Fruit fly (Drosophila melanogaster) whole organism, embryonic: Measurements from ENCODE around the gene CG42258.
A peak's percentile ranks its signal among the peaks of the same experiment; 100 is the strongest.

Source experiments
- ATbp ChIP-seq: fragments of 200-800 bp; sonication (Bioruptor generic); optimal IDR thresholded peaks from 2 replicates; lab custom pipeline; 2017; ENCODE audit warnings: missing biosample characterization, mild to moderate bottlenecking, missing genetic modification characterization, missing genetic modification reagents
- CG11247 ChIP-seq: fragments of 200-800 bp; sonication (Bioruptor generic); IDR thresholded peaks from 2 replicates; pipeline ENCODE4 v1.3.6; 2022; ENCODE audit warnings: missing biosample characterization, missing genetic modification characterization
- CG11456 ChIP-seq: fragments of 200-800 bp; sonication (Bioruptor generic); IDR thresholded peaks from 3 replicates; pipeline ENCODE4 v1.3.6; 2022; ENCODE audit warnings: missing biosample characterization, missing genetic modification characterization
- CG12104 ChIP-seq: fragments of 200-800 bp; sonication (Bioruptor generic); optimal IDR thresholded peaks from 3 replicates; lab custom pipeline; 2016; ENCODE audit warnings: missing biosample characterization, missing genetic modification characterization
- CG12219 ChIP-seq: fragments of 200-800 bp; sonication (Bioruptor generic); optimal IDR thresholded peaks from 3 replicates; lab custom pipeline; 2018; ENCODE audit warnings: missing biosample characterization, mild to moderate bottlenecking, missing genetic modification characterization
- CG13287 ChIP-seq: fragments of 200-800 bp; sonication (Bioruptor generic); IDR thresholded peaks from 2 replicates; pipeline ENCODE4 v1.3.6; 2022; ENCODE audit warnings: missing biosample characterization, missing genetic modification characterization; ENCODE audit not compliant: partially characterized antibody
- CG13296 ChIP-seq: fragments of 200-800 bp; sonication (Bioruptor generic); optimal IDR thresholded peaks from 3 replicates; lab custom pipeline; 2018; ENCODE audit warnings: missing biosample characterization, mild to moderate bottlenecking, missing genetic modification characterization
- CG14014 ChIP-seq: fragments of 200-800 bp; sonication (Bioruptor generic); IDR thresholded peaks from 2 replicates; pipeline ENCODE4 v1.3.6; 2022; ENCODE audit warnings: missing biosample characterization, missing genetic modification characterization
- CG14667 ChIP-seq: fragments of 200-800 bp; sonication (Bioruptor generic); IDR thresholded peaks from 2 replicates; pipeline ENCODE4 v1.3.6; 2022; ENCODE audit warnings: missing biosample characterization, missing genetic modification characterization
- CG14860 ChIP-seq: fragments of 200-800 bp; sonication (Bioruptor generic); IDR thresholded peaks from 3 replicates; pipeline ENCODE4 v1.3.6; 2022; ENCODE audit warnings: missing biosample characterization, missing genetic modification characterization; ENCODE audit not compliant: partially characterized antibody
- CG17361 ChIP-seq: fragments of 200-800 bp; sonication (Bioruptor generic); IDR thresholded peaks from 3 replicates; pipeline ENCODE4 v1.3.6; 2022; ENCODE audit warnings: missing biosample characterization, missing genetic modification characterization
- CG17612 ChIP-seq: fragments of 200-800 bp; sonication (Bioruptor generic); IDR thresholded peaks from 2 replicates; pipeline ENCODE4 v1.3.6; 2022; ENCODE audit warnings: missing biosample characterization, missing genetic modification characterization
- CG17912 ChIP-seq: fragments of 200-800 bp; sonication (Bioruptor generic); optimal IDR thresholded peaks from 2 replicates; lab custom pipeline; 2018; ENCODE audit warnings: missing biosample characterization, mild to moderate bottlenecking, missing genetic modification characterization
- CG18476 ChIP-seq: fragments of 200-800 bp; sonication (Bioruptor generic); optimal IDR thresholded peaks from 2 replicates; lab custom pipeline; 2016; ENCODE audit warnings: missing biosample characterization, mild to moderate bottlenecking, missing genetic modification characterization
- CG2678 ChIP-seq: fragments of 200-800 bp; sonication (Bioruptor generic); optimal IDR thresholded peaks from 3 replicates; lab custom pipeline; 2019; ENCODE audit warnings: missing biosample characterization, mild to moderate bottlenecking, missing genetic modification characterization, moderate library complexity
- CG32772 ChIP-seq: fragments of 200-800 bp; sonication (Bioruptor generic); IDR thresholded peaks from 2 replicates; pipeline ENCODE4 v1.3.6; 2022; ENCODE audit warnings: missing biosample characterization, missing genetic modification characterization
- CG4404 ChIP-seq: fragments of 200-800 bp; sonication (Bioruptor generic); IDR thresholded peaks from 2 replicates; pipeline ENCODE4 v1.3.6; 2022; ENCODE audit warnings: missing biosample characterization, missing genetic modification characterization
- CG4730 ChIP-seq: fragments of 200-800 bp; sonication (Bioruptor generic); IDR thresholded peaks from 2 replicates; pipeline ENCODE4 v1.3.6; 2022; ENCODE audit warnings: missing biosample characterization, missing genetic modification characterization
- CG7372 ChIP-seq: fragments of 200-800 bp; sonication (Bioruptor generic); IDR thresholded peaks from 2 replicates; pipeline ENCODE4 v1.3.6; 2022; ENCODE audit warnings: missing biosample characterization, missing genetic modification characterization
- CrebB ChIP-seq: fragments of 200-800 bp; sonication (Bioruptor generic); optimal IDR thresholded peaks from 3 replicates; lab custom pipeline; 2018; ENCODE audit warnings: missing biosample characterization, mild to moderate bottlenecking, missing genetic modification characterization
- Dip2 ChIP-seq: fragments of 200-800 bp; sonication (Bioruptor generic); IDR thresholded peaks from 2 replicates; pipeline ENCODE4 v1.3.6; 2022; ENCODE audit warnings: missing biosample characterization, missing genetic modification characterization
- HLH3B ChIP-seq: fragments of 200-800 bp; sonication (Bioruptor generic); IDR thresholded peaks from 2 replicates; pipeline ENCODE4 v1.3.6; 2022; ENCODE audit warnings: missing biosample characterization, missing genetic modification characterization
- HLH4C ChIP-seq: fragments of 200-800 bp; sonication (Bioruptor generic); IDR thresholded peaks from 3 replicates; pipeline ENCODE4 v1.3.6; 2022; ENCODE audit warnings: missing biosample characterization, missing genetic modification characterization; ENCODE audit not compliant: partially characterized antibody
- Hsf ChIP-seq: fragments of 200-800 bp; sonication (Bioruptor generic); optimal IDR thresholded peaks from 3 replicates; lab custom pipeline; 2016; ENCODE audit warnings: missing biosample characterization, missing genetic modification characterization
- Kr ChIP-seq: fragments of 200-800 bp; sonication (Bioruptor generic); optimal IDR thresholded peaks from 2 replicates; lab custom pipeline; 2017; ENCODE audit warnings: missing biosample characterization, mild to moderate bottlenecking, missing genetic modification characterization
- MESR4 ChIP-seq: fragments of 200-800 bp; sonication (Bioruptor generic); optimal IDR thresholded peaks from 2 replicates; lab custom pipeline; 2018; ENCODE audit warnings: missing biosample characterization, mild to moderate bottlenecking, missing genetic modification characterization, moderate library complexity
- MTF-1 ChIP-seq: fragments of 200-800 bp; sonication (Bioruptor generic); optimal IDR thresholded peaks from 2 replicates; lab custom pipeline; 2018; ENCODE audit warnings: missing biosample characterization, mild to moderate bottlenecking, missing genetic modification characterization, borderline replicate concordance
- Meics ChIP-seq: fragments of 200-800 bp; sonication (Bioruptor generic); optimal IDR thresholded peaks from 2 replicates; lab custom pipeline; 2017; ENCODE audit warnings: missing biosample characterization, mild to moderate bottlenecking, missing genetic modification characterization
- Oli ChIP-seq: fragments of 200-800 bp; sonication (Bioruptor generic); optimal IDR thresholded peaks from 2 replicates; lab custom pipeline; 2018; ENCODE audit warnings: missing biosample characterization, mild to moderate bottlenecking, missing genetic modification characterization, moderate library complexity
- Usf ChIP-seq: fragments of 200-800 bp; sonication (Bioruptor generic); optimal IDR thresholded peaks from 2 replicates; lab custom pipeline; 2017; ENCODE audit warnings: missing genotype, missing biosample characterization, missing genetic modification characterization
- ash1 ChIP-seq: fragments of 200-800 bp; sonication (Bioruptor generic); optimal IDR thresholded peaks from 2 replicates; lab custom pipeline; 2018; ENCODE audit warnings: missing biosample characterization, mild to moderate bottlenecking, missing genetic modification characterization
- bigmax ChIP-seq: fragments of 200-800 bp; sonication (Bioruptor generic); optimal IDR thresholded peaks from 2 replicates; lab custom pipeline; 2018; ENCODE audit warnings: missing biosample characterization, mild to moderate bottlenecking, missing genetic modification characterization
- dati ChIP-seq: fragments of 200-800 bp; sonication (Bioruptor generic); IDR thresholded peaks from 2 replicates; pipeline ENCODE4 v1.3.6; 2022; ENCODE audit warnings: missing biosample characterization, missing genetic modification characterization
- emc ChIP-seq: fragments of 200-800 bp; sonication (Bioruptor generic); optimal IDR thresholded peaks from 2 replicates; lab custom pipeline; 2016; ENCODE audit warnings: missing biosample characterization, missing genetic modification characterization
- fd64A ChIP-seq: fragments of 200-800 bp; sonication (Bioruptor generic); optimal IDR thresholded peaks from 3 replicates; lab custom pipeline; 2018; ENCODE audit warnings: missing biosample characterization, mild to moderate bottlenecking, missing genetic modification characterization
- fu2 ChIP-seq: fragments of 200-800 bp; sonication (Bioruptor generic); optimal IDR thresholded peaks from 2 replicates; lab custom pipeline; 2016; ENCODE audit warnings: missing biosample characterization, missing genetic modification characterization
- gem ChIP-seq: fragments of 200-800 bp; sonication (Bioruptor generic); optimal IDR thresholded peaks from 2 replicates; lab custom pipeline; 2019; ENCODE audit warnings: missing biosample characterization, mild to moderate bottlenecking, missing genetic modification characterization, moderate library complexity
- insv ChIP-seq, 2 experiments: fragments of 200-800 bp; sonication (Bioruptor generic); optimal IDR thresholded peaks; 3 replicates each; lab custom pipeline; 2016 to 2018; ENCODE audit warnings: missing biosample characterization in 2 of 2, missing genetic modification characterization in 2 of 2
- kah ChIP-seq: fragments of 200-800 bp; sonication (Bioruptor generic); optimal IDR thresholded peaks from 2 replicates; lab custom pipeline; 2018; ENCODE audit warnings: missing biosample characterization, mild to moderate bottlenecking, missing genetic modification characterization
- mld ChIP-seq: fragments of 200-800 bp; sonication (Bioruptor generic); IDR thresholded peaks from 3 replicates; pipeline ENCODE4 v1.3.6; 2022; ENCODE audit warnings: missing biosample characterization, missing genetic modification characterization; ENCODE audit not compliant: partially characterized antibody
- nerfin-2 ChIP-seq: fragments of 200-800 bp; sonication (Bioruptor generic); IDR thresholded peaks from 2 replicates; pipeline ENCODE4 v1.3.6; 2022; ENCODE audit warnings: missing biosample characterization, missing genetic modification characterization; ENCODE audit not compliant: partially characterized antibody
- pho ChIP-seq: fragments of 200-800 bp; sonication (Bioruptor generic); optimal IDR thresholded peaks from 2 replicates; lab custom pipeline; 2016; ENCODE audit warnings: missing biosample characterization, missing genetic modification characterization
- pros ChIP-seq: fragments of 200-800 bp; sonication (Bioruptor generic); optimal IDR thresholded peaks from 3 replicates; lab custom pipeline; 2019; ENCODE audit warnings: missing biosample characterization, mild to moderate bottlenecking, missing genetic modification characterization, moderate library complexity
- ranshi ChIP-seq: fragments of 200-800 bp; sonication (Bioruptor generic); IDR thresholded peaks from 2 replicates; pipeline ENCODE4 v1.3.6; 2022; ENCODE audit warnings: missing biosample characterization, missing genetic modification characterization
- repo ChIP-seq: fragments of 200-800 bp; sonication (Bioruptor generic); optimal IDR thresholded peaks from 2 replicates; lab custom pipeline; 2016; ENCODE audit warnings: missing biosample characterization, missing genetic modification characterization
- sima ChIP-seq: fragments of 200-800 bp; sonication (Bioruptor generic); optimal IDR thresholded peaks from 2 replicates; lab custom pipeline; 2016; ENCODE audit warnings: missing biosample characterization, missing genetic modification characterization
- ssp ChIP-seq: fragments of 200-800 bp; sonication (Bioruptor generic); IDR thresholded peaks from 2 replicates; pipeline ENCODE4 v1.3.6; 2022; ENCODE audit warnings: missing biosample characterization, missing genetic modification characterization
- stwl ChIP-seq: fragments of 200-800 bp; sonication (Bioruptor generic); optimal IDR thresholded peaks from 3 replicates; lab custom pipeline; 2018; ENCODE audit warnings: missing biosample characterization, mild to moderate bottlenecking, missing genetic modification characterization, moderate library complexity
- toy ChIP-seq: fragments of 200-800 bp; sonication (Bioruptor generic); IDR thresholded peaks from 2 replicates; pipeline ENCODE4 v1.3.6; 2022; ENCODE audit warnings: missing biosample characterization, missing genetic modification characterization
- unc-4 ChIP-seq: fragments of 200-800 bp; sonication (Bioruptor generic); IDR thresholded peaks from 2 replicates; pipeline ENCODE4 v1.3.6; 2022; ENCODE audit warnings: missing biosample characterization, missing genetic modification characterization; ENCODE audit not compliant: partially characterized antibody

The CG42258 gene

dm6 chrX:12473953-12474468 lies 10.7 kb downstream of the CG42258 start (continued):
- TF ChIP-seq kah (peak; percentile 53), CG4404 (peak; percentile 61; the same call in 1 of the 2 replicates), CG17612 (peak; percentile 36; the same call in 1 of the 2 replicates), CG11247 (GFP tag; lab: Robert Waterston, UW) (peak; percentile 43; the same call in 1 of the 2 replicates), pros (GFP tag; lab: Kevin White, UChicago) (no peak), Oli (tag; lab: Kevin White, UChicago) (peak; percentile 86), nerfin-2 (GFP tag; lab: Robert Waterston, UW) (no peak), CG13296 (GFP tag; lab: Kevin White, UChicago) (peak; percentile 90), fd64A (peak; percentile 32), toy (GFP tag; lab: Robert Waterston, UW) (0 out of 2 replicates have a peak, but pooled peaks have one; percentile 19), CG32772 (GFP tag; lab: Robert Waterston, UW) (peak; percentile 63), repo (GFP tag; lab: Kevin White, UChicago) (no peak), CG14860 (GFP tag; lab: Robert Waterston, UW) (no peak), Kr (no peak), dati (GFP tag; lab: Robert Waterston, UW) (no peak), gem (peak; percentile 92), stwl (tag; lab: Kevin White, UChicago) (no peak), unc-4 (GFP tag; lab: Robert Waterston, UW) (no peak), CG12219 (GFP tag; lab: Kevin White, UChicago) (peak; percentile 37), CG14014 (GFP tag; lab: Robert Waterston, UW) (peak; percentile 76), CG13287 (no peak; the same call in 1 of the 2 replicates), MESR4 (GFP tag; lab: Kevin White, UChicago) (no peak), mld (GFP tag; lab: Robert Waterston, UW) (no peak), CG18476 (peak; percentile 58), pho (GFP tag; lab: Kevin White, UChicago) (no peak), insv (GFP tag; optimal IDR thresholded peaks at IDR 0.05; lab: Kevin White, UChicago) (peak in 1 of 2 experiments; percentile 58), ssp (peak; percentile 64), HLH4C (no peak), CG12104 (GFP tag; lab: Kevin White, UChicago) (peak; percentile 64), CG2678 (tag; lab: Kevin White, UChicago) (peak; percentile 93), Dip2 (peak; percentile 44; the same call in 1 of the 2 replicates), fu2 (GFP tag; lab: Kevin White, UChicago) (no peak), MTF-1 (GFP tag; lab: Kevin White, UChicago) (no peak), emc (GFP tag; lab: Kevin White, UChicago) (no peak), Meics (peak; percentile 84), ATbp (GFP tag; lab: Kevin White, UChicago) (peak; percentile 11), HLH3B (GFP tag; lab: Robert Waterston, UW) (peak; percentile 72), Hsf (GFP tag; lab: Kevin White, UChicago) (no peak), Usf (GFP tag; lab: Kevin White, UChicago) (peak; percentile 68), CG11456 (GFP tag; lab: Robert Waterston, UW) (0 out of 3 replicates have a peak, but pooled peaks have one; percentile 23), ranshi (GFP tag; lab: Robert Waterston, UW) (peak; percentile 57; the same call in 1 of the 2 replicates), CrebB (peak; percentile 6), CG14667 (GFP tag; lab: Robert Waterston, UW) (peak; percentile 22; the same call in 1 of the 2 replicates), CG17361 (GFP tag; lab: Robert Waterston, UW) (peak; percentile 88), CG4730 (peak; percentile 56), sima (GFP tag; lab: Kevin White, UChicago) (no peak), bigmax (no peak), CG17912 (no peak), CG7372 (GFP tag; lab: Robert Waterston, UW) (peak; percentile 80), ash1 (GFP tag; lab: Kevin White, UChicago) (no peak)
